Fruit fly (Drosophila melanogaster) whole organism, embryonic: Measurements from ENCODE around the gene Syx13.

ENCODE experiments used
- Ada2b ChIP-seq: fragments of 200-800 bp; sonication (Bioruptor generic); IDR thresholded peaks from 2 replicates; pipeline ENCODE4 v1.3.6; 2022; ENCODE audit warnings: missing biosample characterization, missing genetic modification characterization
- CG10147 ChIP-seq: fragments of 200-800 bp; sonication (Bioruptor generic); optimal IDR thresholded peaks from 2 replicates; lab custom pipeline; 2019; ENCODE audit warnings: missing biosample characterization, mild to moderate bottlenecking, missing genetic modification characterization, moderate library complexity
- CG1024 ChIP-seq: fragments of 200-800 bp; sonication (Bioruptor generic); IDR thresholded peaks from 2 replicates; pipeline ENCODE4 v1.3.6; 2022; ENCODE audit warnings: missing biosample characterization, missing genetic modification characterization
- CG11723 ChIP-seq: fragments of 200-800 bp; sonication (Bioruptor generic); optimal IDR thresholded peaks from 2 replicates; lab custom pipeline; 2017; ENCODE audit warnings: missing biosample characterization, mild to moderate bottlenecking, missing genetic modification characterization
- CG15269 ChIP-seq: fragments of 200-800 bp; sonication (Bioruptor generic); optimal IDR thresholded peaks from 2 replicates; lab custom pipeline; 2018; ENCODE audit warnings: missing biosample characterization, mild to moderate bottlenecking, missing genetic modification characterization, moderate library complexity
- CG17612 ChIP-seq: fragments of 200-800 bp; sonication (Bioruptor generic); IDR thresholded peaks from 2 replicates; pipeline ENCODE4 v1.3.6; 2022; ENCODE audit warnings: missing biosample characterization, missing genetic modification characterization
- CG33213 ChIP-seq: fragments of 200-800 bp; sonication (Bioruptor generic); optimal IDR thresholded peaks from 3 replicates; lab custom pipeline; 2016; ENCODE audit warnings: missing biosample characterization, missing genetic modification characterization
- CG4328 ChIP-seq: fragments of 200-800 bp; sonication (Bioruptor generic); optimal IDR thresholded peaks from 3 replicates; lab custom pipeline; 2017; ENCODE audit warnings: missing biosample characterization, missing genetic modification reagents, missing genetic modification characterization
- CG7839 ChIP-seq: fragments of 200-800 bp; sonication (Bioruptor generic); optimal IDR thresholded peaks from 3 replicates; lab custom pipeline; 2018; ENCODE audit warnings: missing biosample characterization, mild to moderate bottlenecking, missing genetic modification characterization, moderate library complexity
- CG7928 ChIP-seq: fragments of 200-800 bp; sonication (Bioruptor generic); optimal IDR thresholded peaks from 2 replicates; lab custom pipeline; 2017; ENCODE audit warnings: missing biosample characterization, mild to moderate bottlenecking, missing genetic modification characterization
- CG7987 ChIP-seq: fragments of 200-800 bp; sonication (Bioruptor generic); optimal IDR thresholded peaks from 2 replicates; lab custom pipeline; 2018; ENCODE audit warnings: missing biosample characterization, mild to moderate bottlenecking, missing genetic modification characterization, moderate library complexity
- CG8388 ChIP-seq: fragments of 200-800 bp; sonication (Bioruptor generic); optimal IDR thresholded peaks from 2 replicates; lab custom pipeline; 2019; ENCODE audit warnings: missing biosample characterization, mild to moderate bottlenecking, missing genetic modification characterization, moderate library complexity
- CG9876 ChIP-seq: fragments of 200-800 bp; sonication (Bioruptor generic); optimal IDR thresholded peaks from 2 replicates; lab custom pipeline; 2016; ENCODE audit warnings: missing biosample characterization, missing genetic modification characterization
- D19A ChIP-seq: fragments of 200-800 bp; optimal IDR thresholded peaks from 3 replicates; lab custom pipeline; 2019; ENCODE audit warnings: missing biosample characterization, mild to moderate bottlenecking, missing genetic modification characterization, moderate library complexity
- D19B ChIP-seq: fragments of 200-800 bp; sonication (Bioruptor generic); optimal IDR thresholded peaks from 2 replicates; lab custom pipeline; 2017; ENCODE audit warnings: missing biosample characterization, mild to moderate bottlenecking, missing genetic modification characterization
- E2f1 ChIP-seq: fragments of 200-800 bp; sonication (Bioruptor generic); IDR thresholded peaks from 2 replicates; pipeline ENCODE4 v1.3.6; 2022; ENCODE audit warnings: missing biosample characterization, missing genetic modification characterization
- Fer2 ChIP-seq: fragments of 200-800 bp; sonication (Bioruptor generic); optimal IDR thresholded peaks from 2 replicates; lab custom pipeline; 2018; ENCODE audit warnings: missing biosample characterization, mild to moderate bottlenecking, missing genetic modification characterization, moderate library complexity
- HLHmδ ChIP-seq: fragments of 200-800 bp; sonication (Bioruptor generic); optimal IDR thresholded peaks from 2 replicates; lab custom pipeline; 2018; ENCODE audit warnings: missing biosample characterization, mild to moderate bottlenecking, missing genetic modification characterization, moderate library complexity
- HmgD ChIP-seq: fragments of 200-800 bp; sonication (Bioruptor generic); optimal IDR thresholded peaks from 3 replicates; lab custom pipeline; 2016; ENCODE audit warnings: missing biosample characterization, missing genetic modification characterization
- Hr3 ChIP-seq: fragments of 200-800 bp; sonication (Bioruptor generic); optimal IDR thresholded peaks from 3 replicates; lab custom pipeline; 2016; ENCODE audit warnings: missing biosample characterization, missing genetic modification characterization
- MTF-1 ChIP-seq: fragments of 200-800 bp; sonication (Bioruptor generic); optimal IDR thresholded peaks from 2 replicates; lab custom pipeline; 2018; ENCODE audit warnings: missing biosample characterization, mild to moderate bottlenecking, missing genetic modification characterization, borderline replicate concordance
- Meics ChIP-seq: fragments of 200-800 bp; sonication (Bioruptor generic); optimal IDR thresholded peaks from 2 replicates; lab custom pipeline; 2017; ENCODE audit warnings: missing biosample characterization, mild to moderate bottlenecking, missing genetic modification characterization
- Oli ChIP-seq: fragments of 200-800 bp; sonication (Bioruptor generic); optimal IDR thresholded peaks from 2 replicates; lab custom pipeline; 2018; ENCODE audit warnings: missing biosample characterization, mild to moderate bottlenecking, missing genetic modification characterization, moderate library complexity
- Ptx1 ChIP-seq: fragments of 200-800 bp; sonication (Bioruptor generic); IDR thresholded peaks from 2 replicates; pipeline ENCODE4 v1.3.6; 2022; ENCODE audit warnings: missing biosample characterization, missing genetic modification characterization
- Rx ChIP-seq: fragments of 200-800 bp; sonication (Bioruptor generic); IDR thresholded peaks from 2 replicates; pipeline ENCODE4 v1.3.6; 2022; ENCODE audit warnings: missing biosample characterization, missing genetic modification characterization
- Six4 ChIP-seq: fragments of 200-800 bp; sonication (Bioruptor generic); optimal IDR thresholded peaks from 2 replicates; lab custom pipeline; 2016; ENCODE audit warnings: missing biosample characterization, missing genetic modification characterization
- ac ChIP-seq: fragments of 200-800 bp; sonication (Bioruptor generic); optimal IDR thresholded peaks from 3 replicates; lab custom pipeline; 2017; ENCODE audit warnings: missing biosample characterization, mild to moderate bottlenecking, missing genetic modification characterization
- btn ChIP-seq: fragments of 200-800 bp; sonication (Bioruptor generic); optimal IDR thresholded peaks from 2 replicates; lab custom pipeline; 2016; ENCODE audit warnings: missing biosample characterization, missing genetic modification characterization
- caup ChIP-seq: fragments of 200-800 bp; sonication (Bioruptor generic); optimal IDR thresholded peaks from 3 replicates; lab custom pipeline; 2017; ENCODE audit warnings: missing biosample characterization, mild to moderate bottlenecking, missing genetic modification characterization, moderate library complexity; ENCODE audit not compliant: severe bottlenecking
- chinmo ChIP-seq: fragments of 200-800 bp; sonication (Bioruptor generic); IDR thresholded peaks from 4 replicates; pipeline ENCODE4 v1.3.6; 2022; ENCODE audit warnings: missing biosample characterization, missing genetic modification characterization; ENCODE audit not compliant: partially characterized antibody
- croc ChIP-seq: fragments of 200-800 bp; sonication (Bioruptor generic); conservative IDR thresholded peaks from 3 replicates; pipeline ENCODE4 v1.3.6; 2022; ENCODE audit warnings: missing biosample characterization, missing genetic modification characterization
- dan ChIP-seq: fragments of 200-800 bp; sonication (Bioruptor generic); IDR thresholded peaks from 2 replicates; pipeline ENCODE4 v1.3.6; 2022; ENCODE audit warnings: missing biosample characterization, missing genetic modification characterization
- ftz-f1 ChIP-seq: fragments of 200-800 bp; sonication (Bioruptor generic); optimal IDR thresholded peaks from 2 replicates; lab custom pipeline; 2016; ENCODE audit warnings: missing biosample characterization, missing genetic modification characterization
- gem ChIP-seq: fragments of 200-800 bp; sonication (Bioruptor generic); optimal IDR thresholded peaks from 2 replicates; lab custom pipeline; 2019; ENCODE audit warnings: missing biosample characterization, mild to moderate bottlenecking, missing genetic modification characterization, moderate library complexity
- hkb ChIP-seq, 2 experiments: fragments of 200-800 bp in 1 of 2; fragments of >200 bp in 1 of 2; sonication (Bioruptor generic) in 1 of 2; IDR thresholded peaks in 1 of 2; optimal IDR thresholded peaks in 1 of 2; 2 replicates each; pipeline versions ENCODE4 v1.3.6 to Lab custom; 2017 to 2022; ENCODE audit warnings: missing biosample characterization in 1 of 2, missing genetic modification characterization in 1 of 2
- insv ChIP-seq, 2 experiments: fragments of 200-800 bp; sonication (Bioruptor generic); optimal IDR thresholded peaks; 3 replicates each; lab custom pipeline; 2016 to 2018; ENCODE audit warnings: missing biosample characterization in 2 of 2, missing genetic modification characterization in 2 of 2
- luna ChIP-seq: fragments of 200-800 bp; sonication (Bioruptor generic); optimal IDR thresholded peaks from 2 replicates; lab custom pipeline; 2016; ENCODE audit warnings: missing biosample characterization, missing genetic modification characterization
- nerfin-1 ChIP-seq: fragments of 200-800 bp; sonication (Bioruptor generic); optimal IDR thresholded peaks from 3 replicates; lab custom pipeline; 2019; ENCODE audit warnings: missing biosample characterization, mild to moderate bottlenecking, missing genetic modification characterization, moderate library complexity
- p53 ChIP-seq: fragments of 200-800 bp; sonication (Bioruptor generic); optimal IDR thresholded peaks from 2 replicates; lab custom pipeline; 2016; ENCODE audit warnings: missing biosample characterization, missing genetic modification characterization
- pho ChIP-seq: fragments of 200-800 bp; sonication (Bioruptor generic); optimal IDR thresholded peaks from 2 replicates; lab custom pipeline; 2016; ENCODE audit warnings: missing biosample characterization, missing genetic modification characterization
- phol ChIP-seq: fragments of 200-800 bp; sonication (Bioruptor generic); optimal IDR thresholded peaks from 3 replicates; lab custom pipeline; 2018; ENCODE audit warnings: missing biosample characterization, mild to moderate bottlenecking, missing genetic modification characterization, moderate library complexity
- ranshi ChIP-seq: fragments of 200-800 bp; sonication (Bioruptor generic); IDR thresholded peaks from 2 replicates; pipeline ENCODE4 v1.3.6; 2022; ENCODE audit warnings: missing biosample characterization, missing genetic modification characterization
- sug ChIP-seq: fragments of 200-800 bp; optimal IDR thresholded peaks from 2 replicates; lab custom pipeline; 2019; ENCODE audit warnings: missing biosample characterization, mild to moderate bottlenecking, missing genetic modification characterization, moderate library complexity
- tio ChIP-seq: fragments of 200-800 bp; sonication (Bioruptor generic); optimal IDR thresholded peaks from 2 replicates; lab custom pipeline; 2017; ENCODE audit warnings: missing biosample characterization, missing genetic modification characterization, inconsistent platforms
- tna ChIP-seq: fragments of 200-800 bp; sonication (Bioruptor generic); IDR thresholded peaks from 2 replicates; pipeline ENCODE4 v1.3.6; 2022; ENCODE audit warnings: missing biosample characterization, missing genetic modification characterization; ENCODE audit not compliant: partially characterized antibody
- trem ChIP-seq: fragments of 200-800 bp; optimal IDR thresholded peaks from 3 replicates; lab custom pipeline; 2019; ENCODE audit warnings: missing biosample characterization, mild to moderate bottlenecking, missing genetic modification characterization, moderate library complexity
- tup ChIP-seq: fragments of 200-800 bp; sonication (Bioruptor generic); optimal IDR thresholded peaks from 2 replicates; lab custom pipeline; 2016; ENCODE audit warnings: missing biosample characterization, mild to moderate bottlenecking, missing genetic modification characterization, moderate library complexity
- zfh2 ChIP-seq: fragments of 200-800 bp; sonication (Bioruptor generic); optimal IDR thresholded peaks from 2 replicates; lab custom pipeline; 2016; ENCODE audit warnings: missing biosample characterization, missing genetic modification characterization

The Syx13 gene

dm6 chr3L:13041292-13042067, 2.8 kb upstream of the Syx13 start, which contains the start of gene RpS4 (continued):
- peak; percentile 66 for TF ChIP-seq trem (tag; lab: Kevin White, UChicago)
- peak; percentile 80 for TF ChIP-seq CG7839 (tag; lab: Kevin White, UChicago)
- TF ChIP-seq CG33213, result peak; percentile 91
- peak; percentile 28 for TF ChIP-seq tup
- TF ChIP-seq chinmo (GFP tag; lab: Robert Waterston, UW), result no peak
- TF ChIP-seq D19B, result peak; percentile 72
- TF ChIP-seq CG1024 (GFP tag; lab: Robert Waterston, UW), result peak; percentile 82
- peak; percentile 77 for TF ChIP-seq CG10147
- peak; percentile 80 for TF ChIP-seq nerfin-1 (tag; lab: Kevin White, UChicago)
- TF ChIP-seq insv (GFP tag; optimal IDR thresholded peaks at IDR 0.05; lab: Kevin White, UChicago), result peak in 1 of 2 experiments; percentile 80
- peak; percentile 66 for TF ChIP-seq Six4
- peak; percentile 65 for TF ChIP-seq ftz-f1 (GFP tag; lab: Kevin White, UChicago)
- TF ChIP-seq CG9876 (GFP tag; lab: Kevin White, UChicago), result peak; percentile 88
- TF ChIP-seq btn (GFP tag; lab: Kevin White, UChicago), result peak; percentile 84

dm6 chr3L:13046758-13047157, 2.5 kb downstream of the Syx13 start, which contains the start of gene CG11279:
Gene CG11279 (plus strand): TSS chr3L:13046977.
- no peak for TF ChIP-seq CG7987 (GFP tag; lab: Kevin White, UChicago)
- TF ChIP-seq phol, result no peak
- TF ChIP-seq pho (GFP tag; lab: Kevin White, UChicago), result no peak
- no peak for TF ChIP-seq hkb (optimal IDR thresholded peaks at IDR 0.05; lab: Kevin White, UChicago)
- no peak for TF ChIP-seq hkb (GFP tag; IDR thresholded peaks at IDR 0.05; lab: Robert Waterston, UW)
- TF ChIP-seq E2f1 (GFP tag; lab: Robert Waterston, UW), result no peak
- no peak for TF ChIP-seq gem
- no peak for TF ChIP-seq p53 (GFP tag; lab: Kevin White, UChicago)
- peak; percentile 66 for TF ChIP-seq tna (GFP tag; lab: Robert Waterston, UW)
- TF ChIP-seq ac (GFP tag; lab: Kevin White, UChicago), result no peak
- TF ChIP-seq Ptx1 (GFP tag; lab: Robert Waterston, UW), result no peak
- no peak for TF ChIP-seq zfh2 (GFP tag; lab: Kevin White, UChicago)
- TF ChIP-seq caup, result no peak
- no peak for TF ChIP-seq CG11723 (GFP tag; lab: Kevin White, UChicago)
- TF ChIP-seq Meics (GFP tag; lab: Kevin White, UChicago), result no peak
- TF ChIP-seq ranshi (GFP tag; lab: Robert Waterston, UW), result no peak
- TF ChIP-seq croc (GFP tag; lab: Robert Waterston, UW), result no peak
- no peak for TF ChIP-seq Rx (GFP tag; lab: Robert Waterston, UW)
- TF ChIP-seq MTF-1, result no peak
- TF ChIP-seq Fer2 (tag; lab: Kevin White, UChicago), result no peak
- no peak for TF ChIP-seq luna (GFP tag; lab: Kevin White, UChicago)
- no peak for TF ChIP-seq CG33213
- no peak for TF ChIP-seq Ada2b
- TF ChIP-seq tio (GFP tag; lab: Kevin White, UChicago), result no peak
- no peak for TF ChIP-seq sug (tag; lab: Kevin White, UChicago)
- no peak for TF ChIP-seq HLHmδ (GFP tag; lab: Kevin White, UChicago)
- peak; percentile 16 for TF ChIP-seq CG15269 (tag; lab: Kevin White, UChicago)
- TF ChIP-seq CG4328, result no peak
- TF ChIP-seq CG7928 (GFP tag; lab: Kevin White, UChicago), result no peak
- TF ChIP-seq Oli (tag; lab: Kevin White, UChicago), result no peak
- no peak for TF ChIP-seq Hr3 (GFP tag; lab: Kevin White, UChicago)
- no peak for TF ChIP-seq D19A (tag; lab: Kevin White, UChicago)
- no peak for TF ChIP-seq HmgD
- TF ChIP-seq CG8388 (GFP tag; lab: Kevin White, UChicago), result no peak
- no peak for TF ChIP-seq dan (GFP tag; lab: Robert Waterston, UW)
- no peak for TF ChIP-seq CG17612 (GFP tag; lab: Robert Waterston, UW)
